Fruit fly (Drosophila melanogaster) whole organism, prepupa: ENCODE data around the gene CG42494.

ENCODE experiments used
- Blimp-1 ChIP-seq: fragments of 200-800 bp; sonication (Bioruptor generic); optimal IDR thresholded peaks from 3 replicates; lab custom pipeline; 2017; ENCODE audit warnings: missing biosample characterization, missing genetic modification characterization, mild to moderate bottlenecking, moderate library complexity, missing genetic modification reagents
- CG10631 ChIP-seq: fragments of 200-800 bp; sonication (Bioruptor generic); optimal IDR thresholded peaks from 2 replicates; lab custom pipeline; 2016; ENCODE audit warnings: missing biosample characterization, missing genetic modification characterization
- CG11762 ChIP-seq: fragments of 200-800 bp; sonication (Bioruptor generic); optimal IDR thresholded peaks from 3 replicates; lab custom pipeline; 2016; ENCODE audit warnings: missing biosample characterization, missing genetic modification characterization; ENCODE audit not compliant: insufficient read depth
- CG11902 ChIP-seq: fragments of 200-800 bp; sonication (Bioruptor generic); optimal IDR thresholded peaks from 3 replicates; lab custom pipeline; 2016; ENCODE audit warnings: missing biosample characterization, missing genetic modification characterization
- CG16779 ChIP-seq: fragments of 200-800 bp; sonication (Bioruptor generic); optimal IDR thresholded peaks from 3 replicates; lab custom pipeline; 2017; ENCODE audit warnings: missing biosample characterization, mild to moderate bottlenecking, missing genetic modification characterization
- CG3919 ChIP-seq: fragments of 200-800 bp; sonication (Bioruptor generic); optimal IDR thresholded peaks from 3 replicates; lab custom pipeline; 2016; ENCODE audit warnings: missing biosample characterization, missing genetic modification characterization
- CG6808 ChIP-seq: fragments of 200-800 bp; sonication (Bioruptor generic); optimal IDR thresholded peaks from 3 replicates; lab custom pipeline; 2017; ENCODE audit warnings: missing biosample characterization, missing genetic modification characterization, mild to moderate bottlenecking, moderate library complexity, missing genetic modification reagents
- CG6854 ChIP-seq: fragments of 200-800 bp; sonication (Bioruptor generic); optimal IDR thresholded peaks from 2 replicates; lab custom pipeline; 2017; ENCODE audit warnings: missing biosample characterization, mild to moderate bottlenecking, missing genetic modification characterization
- CG7368 ChIP-seq: fragments of 200-800 bp; sonication (Bioruptor generic); optimal IDR thresholded peaks from 3 replicates; lab custom pipeline; 2016; ENCODE audit warnings: missing biosample characterization, missing genetic modification characterization
- CG8119 ChIP-seq: fragments of 200-800 bp; sonication (Bioruptor generic); IDR thresholded peaks from 3 replicates; pipeline ENCODE4 v1.3.6; 2022; ENCODE audit warnings: missing biosample characterization, missing genetic modification characterization
- CG8319 ChIP-seq: fragments of 200-800 bp; sonication (Bioruptor generic); optimal IDR thresholded peaks from 3 replicates; lab custom pipeline; 2016; ENCODE audit warnings: missing biosample characterization, missing genetic modification characterization
- CG8632 ChIP-seq: fragments of 200-800 bp; sonication (Bioruptor generic); optimal IDR thresholded peaks from 3 replicates; lab custom pipeline; 2016; ENCODE audit warnings: missing biosample characterization, missing genetic modification characterization
- Eip75B ChIP-seq: fragments of 200-800 bp; sonication (Bioruptor generic); optimal IDR thresholded peaks from 3 replicates; lab custom pipeline; 2016; ENCODE audit warnings: missing biosample characterization, missing genetic modification characterization
- Eip93F ChIP-seq: fragments of 200-800 bp; sonication (Bioruptor generic); optimal IDR thresholded peaks from 2 replicates; lab custom pipeline; 2016; ENCODE audit warnings: missing biosample characterization, mild to moderate bottlenecking, missing genetic modification characterization
- Ets21C ChIP-seq: fragments of 200-800 bp; sonication (Bioruptor generic); optimal IDR thresholded peaks from 3 replicates; lab custom pipeline; 2016; ENCODE audit warnings: missing biosample characterization, missing genetic modification characterization
- Ets96B ChIP-seq: fragments of 200-800 bp; optimal IDR thresholded peaks from 2 replicates; lab custom pipeline; 2019; ENCODE audit warnings: missing biosample characterization, mild to moderate bottlenecking, missing genetic modification characterization, moderate library complexity
- Hr4 ChIP-seq: fragments of 200-800 bp; sonication (Bioruptor generic); optimal IDR thresholded peaks from 3 replicates; lab custom pipeline; 2016; ENCODE audit warnings: missing biosample characterization, missing genetic modification characterization
- Lpt ChIP-seq: fragments of 200-800 bp; sonication (Bioruptor generic); optimal IDR thresholded peaks from 3 replicates; lab custom pipeline; 2016; ENCODE audit warnings: missing biosample characterization, missing genetic modification characterization
- Smox ChIP-seq: fragments of 200-800 bp; sonication (Bioruptor generic); optimal IDR thresholded peaks from 3 replicates; lab custom pipeline; 2016; ENCODE audit warnings: missing biosample characterization, missing genetic modification characterization
- Sox15 ChIP-seq: fragments of 200-800 bp; sonication (Bioruptor generic); optimal IDR thresholded peaks from 3 replicates; lab custom pipeline; 2016; ENCODE audit warnings: missing biosample characterization, missing genetic modification characterization
- achi ChIP-seq: fragments of 200-800 bp; sonication (Bioruptor generic); optimal IDR thresholded peaks from 3 replicates; lab custom pipeline; 2016; ENCODE audit warnings: missing biosample characterization, missing genetic modification characterization
- acj6 ChIP-seq: fragments of 200-800 bp; sonication (Bioruptor generic); optimal IDR thresholded peaks from 3 replicates; lab custom pipeline; 2016; ENCODE audit warnings: missing biosample characterization, missing genetic modification characterization
- dac ChIP-seq: fragments of 200-800 bp; sonication (Bioruptor generic); optimal IDR thresholded peaks from 2 replicates; lab custom pipeline; 2017; ENCODE audit warnings: missing biosample characterization, mild to moderate bottlenecking, missing genetic modification characterization
- dsx ChIP-seq: fragments of 200-800 bp; optimal IDR thresholded peaks from 3 replicates; lab custom pipeline; 2019; ENCODE audit warnings: missing biosample characterization, mild to moderate bottlenecking, missing genetic modification characterization, moderate library complexity; ENCODE audit not compliant: poor library complexity, severe bottlenecking
- eg ChIP-seq: fragments of 200-800 bp; sonication (Bioruptor generic); IDR thresholded peaks from 3 replicates; pipeline ENCODE4 v1.3.6; 2022; ENCODE audit warnings: missing biosample characterization, missing genetic modification characterization
- esn ChIP-seq: fragments of 200-800 bp; sonication (Bioruptor generic); optimal IDR thresholded peaks from 2 replicates; lab custom pipeline; 2016; ENCODE audit warnings: missing biosample characterization, mild to moderate bottlenecking, missing genetic modification characterization, moderate library complexity
- fd59A ChIP-seq: fragments of 200-800 bp; sonication (Bioruptor generic); optimal IDR thresholded peaks from 2 replicates; lab custom pipeline; 2017; ENCODE audit warnings: missing biosample characterization, mild to moderate bottlenecking, missing genetic modification characterization, missing genetic modification reagents
- fd85E ChIP-seq: fragments of 200-800 bp; sonication (Bioruptor generic); optimal IDR thresholded peaks from 3 replicates; lab custom pipeline; 2016; ENCODE audit warnings: missing biosample characterization, missing genetic modification characterization
- lz ChIP-seq: fragments of 200-800 bp; sonication (Bioruptor generic); optimal IDR thresholded peaks from 3 replicates; lab custom pipeline; 2016; ENCODE audit warnings: missing biosample characterization, missing genetic modification characterization
- net ChIP-seq: fragments of 200-800 bp; sonication (Bioruptor generic); optimal IDR thresholded peaks from 3 replicates; lab custom pipeline; 2016; ENCODE audit warnings: missing biosample characterization, missing genetic modification characterization
- salr ChIP-seq, 2 experiments: fragments of 200-800 bp; sonication (Bioruptor generic); optimal IDR thresholded peaks; 3 replicates each; lab custom pipeline; 2016 to 2018; ENCODE audit warnings: missing biosample characterization in 2 of 2, missing genetic modification characterization in 2 of 2, mild to moderate bottlenecking in 1 of 2
- ss ChIP-seq, 2 experiments: fragments of 200-800 bp; sonication (Bioruptor generic); optimal IDR thresholded peaks; 2 replicates in 1 of 2; 3 replicates in 1 of 2; lab custom pipeline; 2017 to 2018; ENCODE audit warnings: mild to moderate bottlenecking in 2 of 2, missing biosample characterization in 2 of 2, missing genetic modification characterization in 2 of 2, moderate library complexity in 1 of 2
- svp ChIP-seq: fragments of 200-800 bp; sonication (Bioruptor generic); peaks from one replicate; lab custom pipeline; 2016; ENCODE audit warnings: missing biosample characterization, missing genetic modification characterization
- topi ChIP-seq: fragments of 200-800 bp; sonication (Bioruptor generic); optimal IDR thresholded peaks from 3 replicates; lab custom pipeline; 2016; ENCODE audit warnings: missing biosample characterization, missing genetic modification characterization
- vri ChIP-seq: fragments of 200-800 bp; sonication (Bioruptor generic); optimal IDR thresholded peaks from 3 replicates; lab custom pipeline; 2016; ENCODE audit warnings: missing biosample characterization, mild to moderate bottlenecking, missing genetic modification characterization

Gene CG42494

dm6 chr3L:3206263-3206662 lies 22.1 kb downstream of the CG42494 start, which contains the start of gene CG33160:
TSS of gene CG33160 (minus strand) at chr3L:3206363.
- TF ChIP-seq Eip93F (GFP tag; lab: Kevin White, UChicago), result no peak
- TF ChIP-seq CG8119 (GFP tag; lab: Robert Waterston, UW), result no peak
- TF ChIP-seq CG10631 (GFP tag; lab: Kevin White, UChicago), result no peak
- no peak for TF ChIP-seq dac (GFP tag; lab: Kevin White, UChicago)
- TF ChIP-seq Ets96B (tag; lab: Kevin White, UChicago), result no peak
- TF ChIP-seq fd85E (GFP tag; lab: Kevin White, UChicago), result no peak
- TF ChIP-seq Eip75B, result no peak
- TF ChIP-seq Hr4, result no peak
- TF ChIP-seq salr (GFP tag; optimal IDR thresholded peaks at IDR 0.05; lab: Kevin White, UChicago), result no peak
- no peak for TF ChIP-seq CG16779 (tag; lab: Kevin White, UChicago)
- no peak for TF ChIP-seq Blimp-1 (GFP tag; lab: Kevin White, UChicago)
- no peak for TF ChIP-seq CG11762 (GFP tag; lab: Kevin White, UChicago)
- TF ChIP-seq esn (GFP tag; lab: Kevin White, UChicago), result no peak
- no peak for TF ChIP-seq Lpt (GFP tag; lab: Kevin White, UChicago)
- TF ChIP-seq CG3919 (GFP tag; lab: Kevin White, UChicago), result no peak
- TF ChIP-seq CG8632 (GFP tag; lab: Kevin White, UChicago), result no peak
- no peak for TF ChIP-seq dsx
- TF ChIP-seq Sox15 (GFP tag; lab: Kevin White, UChicago), result no peak

DNA sequence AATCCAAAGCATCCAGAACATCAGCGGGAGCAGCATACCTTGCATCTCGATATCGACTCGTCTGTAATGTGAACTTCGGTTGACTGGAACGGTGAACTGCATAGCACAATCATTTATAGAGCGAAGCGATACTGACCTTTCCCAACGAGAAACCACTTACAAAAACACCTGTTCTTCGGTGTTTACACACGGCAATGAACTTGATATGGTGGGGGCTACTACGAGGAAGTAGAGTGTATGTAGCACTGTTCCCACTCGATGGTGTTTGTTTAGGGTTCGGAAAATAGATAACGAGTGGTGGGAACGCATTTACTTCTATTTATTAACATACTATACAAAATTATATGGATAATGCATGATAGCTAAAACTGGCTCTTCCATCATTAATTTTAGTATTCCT lies 24.7 kb downstream of the CG42494 start, which contains the start of the genes CG32269 and CG32270:
CG32269 (minus strand) TSS at position 91 of the 400 bp plus-strand sequence.
CG32270 (minus strand) TSS at position 91 of the 400 bp plus-strand sequence.
- TF ChIP-seq topi (no peak), ss (GFP tag; optimal IDR thresholded peaks at IDR 0.05; lab: Kevin White, UChicago) (no peak), Smox (GFP tag; lab: Kevin White, UChicago) (no peak), svp (no peak), CG10631 (GFP tag; lab: Kevin White, UChicago) (no peak), Ets21C (GFP tag; lab: Kevin White, UChicago) (no peak), CG8319 (no peak), achi (no peak), dac (GFP tag; lab: Kevin White, UChicago) (no peak), lz (GFP tag; lab: Kevin White, UChicago) (no peak), CG11902 (GFP tag; lab: Kevin White, UChicago) (no peak), esn (GFP tag; lab: Kevin White, UChicago) (no peak), CG11762 (GFP tag; lab: Kevin White, UChicago) (no peak), fd59A (GFP tag; lab: Kevin White, UChicago) (no peak)

DNA sequence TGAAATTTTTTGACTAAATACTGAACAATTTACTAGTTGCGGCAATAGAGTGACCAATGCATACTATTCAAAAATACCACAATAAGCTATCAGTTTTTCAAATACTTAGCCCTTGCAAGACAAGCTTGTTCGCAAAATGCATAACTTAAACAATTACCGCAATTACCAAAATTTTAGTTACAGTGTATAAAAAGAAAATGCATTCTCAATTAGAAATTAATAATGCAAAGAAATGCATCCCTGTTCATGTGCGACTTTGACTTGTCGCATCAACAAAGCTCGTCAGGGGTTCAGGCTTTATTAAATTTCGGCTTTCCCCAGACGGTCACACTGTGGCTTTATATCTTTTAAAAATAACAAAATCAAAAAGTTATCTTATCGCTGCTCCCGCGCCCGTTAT lies 34.7 kb downstream of the CG42494 start, which contains the start of the genes hob and nSMase:
hob (minus strand) TSS at position 62 of the 400 bp plus-strand sequence.
nSMase (plus strand) TSS at position 298 of the 400 bp plus-strand sequence.
- TF ChIP-seq CG7368 (no peak), vri (no peak), net (GFP tag; lab: Kevin White, UChicago) (no peak), CG8632 (GFP tag; lab: Kevin White, UChicago) (no peak), acj6 (GFP tag; lab: Kevin White, UChicago) (no peak), CG6808 (GFP tag; lab: Kevin White, UChicago) (no peak), eg (GFP tag; lab: Robert Waterston, UW) (no peak), CG6854 (no peak), svp (peak; percentile 80)
